Fruit fly (Drosophila melanogaster) whole organism, embryonic: Measurements from ENCODE around the gene Ilp6.

Experiments
- CG10147 ChIP-seq: fragments of 200-800 bp; sonication (Bioruptor generic); optimal IDR thresholded peaks from 2 replicates; lab custom pipeline; 2019; ENCODE audit warnings: missing biosample characterization, mild to moderate bottlenecking, missing genetic modification characterization, moderate library complexity
- CG17328 ChIP-seq: fragments of 200-800 bp; sonication (Bioruptor generic); IDR thresholded peaks from 2 replicates; pipeline ENCODE4 v1.3.6; 2022; ENCODE audit warnings: missing biosample characterization, missing genetic modification characterization
- CG1832 ChIP-seq: fragments of 200-800 bp; sonication (Bioruptor generic); optimal IDR thresholded peaks from 2 replicates; lab custom pipeline; 2017; ENCODE audit warnings: missing biosample characterization, mild to moderate bottlenecking, missing genetic modification characterization, inconsistent platforms
- CG2120 ChIP-seq: fragments of 200-800 bp; sonication (Bioruptor generic); optimal IDR thresholded peaks from 3 replicates; lab custom pipeline; 2016; ENCODE audit warnings: missing biosample characterization, missing genetic modification characterization
- CG3163 ChIP-seq: fragments of 200-800 bp; sonication (Bioruptor generic); optimal IDR thresholded peaks from 3 replicates; lab custom pipeline; 2016; ENCODE audit warnings: missing biosample characterization, missing genetic modification characterization
- CG5245 ChIP-seq: fragments of 200-800 bp; sonication (Bioruptor generic); optimal IDR thresholded peaks from 3 replicates; lab custom pipeline; 2016; ENCODE audit warnings: missing biosample characterization, missing genetic modification characterization
- CG6654 ChIP-seq: fragments of 200-800 bp; sonication (Bioruptor generic); optimal IDR thresholded peaks from 2 replicates; lab custom pipeline; 2017; ENCODE audit warnings: missing biosample characterization, mild to moderate bottlenecking, missing genetic modification characterization
- CG8281 ChIP-seq: fragments of 200-800 bp; sonication (Bioruptor generic); optimal IDR thresholded peaks from 2 replicates; lab custom pipeline; 2018; ENCODE audit warnings: missing biosample characterization, mild to moderate bottlenecking, missing genetic modification characterization, moderate library complexity
- Dfd ChIP-seq, 2 experiments: fragments of >200 bp; optimal IDR thresholded peaks; 2 replicates each; lab custom pipeline; 2017; ENCODE audit warnings: missing biosample characterization in 2 of 2, missing genetic modification characterization in 2 of 2
- Doc2 ChIP-seq: fragments of 200-800 bp; sonication (Bioruptor generic); IDR thresholded peaks from 2 replicates; pipeline ENCODE4 v1.3.6; 2022; ENCODE audit warnings: missing biosample characterization, missing genetic modification characterization
- Drgx ChIP-seq: fragments of 200-800 bp; sonication (Bioruptor generic); IDR thresholded peaks from 2 replicates; pipeline ENCODE4 v1.3.6; 2022; ENCODE audit warnings: missing biosample characterization, missing genetic modification characterization
- E2f2 ChIP-seq: fragments of 200-800 bp; sonication (Bioruptor generic); IDR thresholded peaks from 2 replicates; pipeline ENCODE4 v1.3.6; 2022; ENCODE audit warnings: missing biosample characterization, missing genetic modification characterization
- GATAe ChIP-seq: fragments of 200-800 bp; sonication (Bioruptor generic); conservative IDR thresholded peaks from 2 replicates; pipeline ENCODE4 v1.3.6; 2022; ENCODE audit warnings: missing biosample characterization, missing genetic modification characterization
- HmgD ChIP-seq: fragments of 200-800 bp; sonication (Bioruptor generic); optimal IDR thresholded peaks from 3 replicates; lab custom pipeline; 2016; ENCODE audit warnings: missing biosample characterization, missing genetic modification characterization
- Hmx ChIP-seq: fragments of 200-800 bp; sonication (Bioruptor generic); optimal IDR thresholded peaks from 2 replicates; lab custom pipeline; 2016; ENCODE audit warnings: missing biosample characterization, missing genetic modification characterization
- Kr ChIP-seq: fragments of 200-800 bp; sonication (Bioruptor generic); optimal IDR thresholded peaks from 2 replicates; lab custom pipeline; 2017; ENCODE audit warnings: missing biosample characterization, mild to moderate bottlenecking, missing genetic modification characterization
- Lhr ChIP-seq: fragments of 200-800 bp; sonication (Bioruptor generic); optimal IDR thresholded peaks from 3 replicates; lab custom pipeline; 2017; ENCODE audit warnings: mild to moderate bottlenecking, missing biosample characterization, missing genetic modification reagents, missing genetic modification characterization
- MESR4 ChIP-seq: fragments of 200-800 bp; sonication (Bioruptor generic); optimal IDR thresholded peaks from 2 replicates; lab custom pipeline; 2018; ENCODE audit warnings: missing biosample characterization, mild to moderate bottlenecking, missing genetic modification characterization, moderate library complexity
- Meics ChIP-seq: fragments of 200-800 bp; sonication (Bioruptor generic); optimal IDR thresholded peaks from 2 replicates; lab custom pipeline; 2017; ENCODE audit warnings: missing biosample characterization, mild to moderate bottlenecking, missing genetic modification characterization
- Taf1 ChIP-seq: fragments of 200-800 bp; sonication (Bioruptor generic); IDR thresholded peaks from 2 replicates; pipeline ENCODE4 v1.3.6; 2022; ENCODE audit warnings: missing biosample characterization, missing genetic modification characterization
- Trl ChIP-seq, 3 experiments: fragments of >200 bp in 2 of 3; fragments of 200-800 bp in 1 of 3; sonication (Bioruptor generic) in 1 of 3; optimal IDR thresholded peaks; 2 replicates in 1 of 3; 3 replicates in 2 of 3; lab custom pipeline; 2016 to 2017; ENCODE audit warnings: missing biosample characterization in 1 of 3, missing genetic modification characterization in 1 of 3
- ash1 ChIP-seq: fragments of 200-800 bp; sonication (Bioruptor generic); optimal IDR thresholded peaks from 2 replicates; lab custom pipeline; 2018; ENCODE audit warnings: missing biosample characterization, mild to moderate bottlenecking, missing genetic modification characterization
- bsh ChIP-seq, 2 experiments: fragments of 200-800 bp; sonication (Bioruptor generic); optimal IDR thresholded peaks; 2 replicates each; lab custom pipeline; 2017 to 2018; ENCODE audit warnings: mild to moderate bottlenecking in 2 of 2, missing biosample characterization in 2 of 2, missing genetic modification characterization in 2 of 2, moderate library complexity in 1 of 2
- crol ChIP-seq: fragments of 200-800 bp; sonication (Bioruptor generic); IDR thresholded peaks from 2 replicates; pipeline ENCODE4 v1.3.6; 2022; ENCODE audit warnings: missing biosample characterization, missing genetic modification characterization
- ems ChIP-seq: fragments of 200-800 bp; sonication (Bioruptor generic); optimal IDR thresholded peaks from 3 replicates; lab custom pipeline; 2016; ENCODE audit warnings: missing biosample characterization, missing genetic modification characterization
- ftz-f1 ChIP-seq: fragments of 200-800 bp; sonication (Bioruptor generic); optimal IDR thresholded peaks from 2 replicates; lab custom pipeline; 2016; ENCODE audit warnings: missing biosample characterization, missing genetic modification characterization
- fu2 ChIP-seq: fragments of 200-800 bp; sonication (Bioruptor generic); optimal IDR thresholded peaks from 2 replicates; lab custom pipeline; 2016; ENCODE audit warnings: missing biosample characterization, missing genetic modification characterization
- gce ChIP-seq: fragments of 200-800 bp; sonication (Bioruptor generic); IDR thresholded peaks from 3 replicates; pipeline ENCODE4 v1.3.6; 2022; ENCODE audit warnings: missing biosample characterization, missing genetic modification characterization
- p53 ChIP-seq: fragments of 200-800 bp; sonication (Bioruptor generic); optimal IDR thresholded peaks from 2 replicates; lab custom pipeline; 2016; ENCODE audit warnings: missing biosample characterization, missing genetic modification characterization
- pros ChIP-seq: fragments of 200-800 bp; sonication (Bioruptor generic); optimal IDR thresholded peaks from 3 replicates; lab custom pipeline; 2019; ENCODE audit warnings: missing biosample characterization, mild to moderate bottlenecking, missing genetic modification characterization, moderate library complexity
- ro ChIP-seq: fragments of 200-800 bp; sonication (Bioruptor generic); IDR thresholded peaks from 2 replicates; pipeline ENCODE4 v1.3.6; 2022; ENCODE audit warnings: missing biosample characterization, missing genetic modification characterization
- schlank ChIP-seq: fragments of 200-800 bp; sonication (Bioruptor generic); optimal IDR thresholded peaks from 2 replicates; lab custom pipeline; 2018; ENCODE audit warnings: missing biosample characterization, mild to moderate bottlenecking, missing genetic modification characterization
- sens ChIP-seq: fragments of 200-800 bp; sonication (Bioruptor generic); peaks from one replicate; lab custom pipeline; 2016; ENCODE audit warnings: missing biosample characterization, missing genetic modification characterization
- sr ChIP-seq: fragments of 200-800 bp; sonication (Bioruptor generic); IDR thresholded peaks from 3 replicates; pipeline ENCODE4 v1.3.6; 2022; ENCODE audit warnings: missing biosample characterization, missing genetic modification characterization
- ssp ChIP-seq: fragments of 200-800 bp; sonication (Bioruptor generic); IDR thresholded peaks from 2 replicates; pipeline ENCODE4 v1.3.6; 2022; ENCODE audit warnings: missing biosample characterization, missing genetic modification characterization
- stwl ChIP-seq: fragments of 200-800 bp; sonication (Bioruptor generic); optimal IDR thresholded peaks from 3 replicates; lab custom pipeline; 2018; ENCODE audit warnings: missing biosample characterization, mild to moderate bottlenecking, missing genetic modification characterization, moderate library complexity
- unpg ChIP-seq: fragments of 200-800 bp; sonication (Bioruptor generic); optimal IDR thresholded peaks from 3 replicates; lab custom pipeline; 2018; ENCODE audit warnings: missing biosample characterization, mild to moderate bottlenecking, missing genetic modification characterization, moderate library complexity
- zen2 ChIP-seq: fragments of 200-800 bp; sonication (Bioruptor generic); IDR thresholded peaks from 3 replicates; pipeline ENCODE4 v1.3.6; 2022; ENCODE audit warnings: missing biosample characterization, missing genetic modification characterization; ENCODE audit not compliant: partially characterized antibody

The Ilp6 gene

dm6 chrX:2340009-2340733 lies 5.7 kb upstream of the Ilp6 start (continued):
- TF ChIP-seq CG5245 (GFP tag; lab: Kevin White, UChicago) (no peak), Meics (GFP tag; lab: Kevin White, UChicago) (no peak), Hmx (GFP tag; lab: Kevin White, UChicago) (no peak), GATAe (GFP tag; lab: Robert Waterston, UW) (no peak; the same call in 1 of the 2 replicates), schlank (no peak), Kr (GFP tag; lab: Kevin White, UChicago) (no peak), Taf1 (GFP tag; lab: Robert Waterston, UW) (no peak), ro (GFP tag; lab: Robert Waterston, UW) (no peak), unpg (GFP tag; lab: Kevin White, UChicago) (no peak), E2f2 (GFP tag; lab: Robert Waterston, UW) (peak; percentile 97), Dfd (GFP tag; optimal IDR thresholded peaks at IDR 0.05; lab: Kevin White, UChicago) (no peak), CG2120 (GFP tag; lab: Kevin White, UChicago) (peak; percentile 27), ftz-f1 (GFP tag; lab: Kevin White, UChicago) (peak; percentile 85), ash1 (peak; percentile 12), ssp (no peak), MESR4 (GFP tag; lab: Kevin White, UChicago) (peak; percentile 84), gce (GFP tag; lab: Robert Waterston, UW) (no peak), CG6654 (GFP tag; lab: Kevin White, UChicago) (no peak), CG3163 (GFP tag; lab: Kevin White, UChicago) (no peak), stwl (tag; lab: Kevin White, UChicago) (peak; percentile 38), zen2 (GFP tag; lab: Robert Waterston, UW) (no peak; the same call in 2 of the 3 replicates), Doc2 (GFP tag; lab: Robert Waterston, UW) (no peak), CG17328 (GFP tag; lab: Robert Waterston, UW) (no peak), CG10147 (GFP tag; lab: Kevin White, UChicago) (peak; percentile 3), CG8281 (tag; lab: Kevin White, UChicago) (no peak), HmgD (GFP tag; lab: Kevin White, UChicago) (peak; percentile 44), Lhr (peak; percentile 65)

- TF ChIP-seq pros (GFP tag; lab: Kevin White, UChicago) (no peak), sr (GFP tag; lab: Robert Waterston, UW) (0 out of 3 replicates have a peak, but pooled peaks have one; percentile 8), ems (GFP tag; lab: Kevin White, UChicago) (no peak)
Measured at dm6 chrX:2337184-2337583, 2.7 kb upstream of the Ilp6 start.

dm6 chrX:2336428-2336827 lies 2.0 kb upstream of the Ilp6 start:
- no peak for TF ChIP-seq p53 (GFP tag; lab: Kevin White, UChicago)
- peak; percentile 77 for TF ChIP-seq sens (GFP tag; lab: Kevin White, UChicago)
- peak; percentile 60 for TF ChIP-seq CG1832 (GFP tag; lab: Kevin White, UChicago)
- TF ChIP-seq crol (GFP tag; lab: Robert Waterston, UW) = peak; percentile 74
- peak in 1 of 2 experiments; percentile 39 for TF ChIP-seq Trl (optimal IDR thresholded peaks at IDR 0.05; lab: Kevin White, UChicago)
- no peak for TF ChIP-seq Trl (GFP tag; optimal IDR thresholded peaks at IDR 0.05; lab: Kevin White, UChicago)
- 0 out of 2 replicates have a peak, but pooled peaks have one; percentile 25 for TF ChIP-seq Drgx (GFP tag; lab: Robert Waterston, UW)
- peak in 1 of 2 experiments; percentile 25 for TF ChIP-seq bsh (GFP tag; optimal IDR thresholded peaks at IDR 0.05; lab: Kevin White, UChicago)
- TF ChIP-seq fu2 (GFP tag; lab: Kevin White, UChicago) = no peak
